Fruit fly (Drosophila melanogaster): ENCODE data around the gene CG44227.

- no peak for TF ChIP-seq CG7101 (tag; optimal IDR thresholded peaks at IDR 0.05)
- no peak for TF ChIP-seq toe (GFP tag; optimal IDR thresholded peaks at IDR 0.05)
Observed at dm6 chr3R:8669900-8670528, 15.0 kb downstream of the CG44227 start.
